Fruit fly (Drosophila melanogaster): Measurements from ENCODE around the gene gskt.

gskt gene

dm6 chr3R:31384108-31384507 lies 11.9 kb downstream of the gskt start (continued):
- TF ChIP-seq tx (GFP tag; optimal IDR thresholded peaks at IDR 0.05) (peak; percentile 97), CG1529 (GFP tag; optimal IDR thresholded peaks at IDR 0.05) (peak; percentile 91), jing (GFP tag; optimal IDR thresholded peaks at IDR 0.05) (peak; percentile 96), MTF-1 (GFP tag; optimal IDR thresholded peaks at IDR 0.05; ENCODE audit: borderline replicate concordance) (peak; percentile 73), Dip3 (GFP tag; optimal IDR thresholded peaks at IDR 0.05) (peak; percentile 97), CG15479 (GFP tag; optimal IDR thresholded peaks at IDR 0.05) (no peak), Xrp1 (GFP tag; IDR thresholded peaks at IDR 0.05) (peak; percentile 98), sisA (GFP tag; IDR thresholded peaks at IDR 0.05) (peak; percentile 97), Hr39 (optimal IDR thresholded peaks at IDR 0.05) (no peak), lola (GFP tag; optimal IDR thresholded peaks at IDR 0.05) (peak in 1 of 3 experiments; percentile 91), CG9817 (tag; optimal IDR thresholded peaks at IDR 0.05) (peak; percentile 98), dati (GFP tag; IDR thresholded peaks at IDR 0.05) (peak; percentile 91), Camta (GFP tag; optimal IDR thresholded peaks at IDR 0.05) (peak; percentile 94), CG11085 (GFP tag; IDR thresholded peaks at IDR 0.05) (peak; percentile 96), CG13287 (GFP tag; IDR thresholded peaks at IDR 0.05; ENCODE audit: partially characterized antibody) (peak; percentile 24; the same call in 1 of the 2 replicates), ap (GFP tag; IDR thresholded peaks at IDR 0.05) (peak; percentile 93), sd (tag; optimal IDR thresholded peaks at IDR 0.05) (peak; percentile 91), lilli (GFP tag; optimal IDR thresholded peaks at IDR 0.05) (peak; percentile 99), CG12155 (GFP tag; optimal IDR thresholded peaks at IDR 0.05) (peak; percentile 97), CG12219 (GFP tag; optimal IDR thresholded peaks at IDR 0.05) (peak; percentile 95), TFAM (GFP tag; optimal IDR thresholded peaks at IDR 0.05) (peak; percentile 59), CG6254 (GFP tag; optimal IDR thresholded peaks at IDR 0.05) (peak; percentile 86), CG10366 (GFP tag; IDR thresholded peaks at IDR 0.05) (peak; percentile 97), zfh2 (GFP tag; optimal IDR thresholded peaks at IDR 0.05) (peak; percentile 99), ranshi (GFP tag; IDR thresholded peaks at IDR 0.05) (peak; percentile 97), CG7357 (GFP tag; IDR thresholded peaks at IDR 0.05) (peak; percentile 95), CG4404 (GFP tag; IDR thresholded peaks at IDR 0.05) (peak; percentile 95), CG14965 (GFP tag; optimal IDR thresholded peaks at IDR 0.05; ENCODE audit: borderline replicate concordance) (peak; percentile 68), nom (GFP tag; optimal IDR thresholded peaks at IDR 0.05) (no peak), CG9215 (GFP tag; IDR thresholded peaks at IDR 0.05) (peak; percentile 96), ato (GFP tag; IDR thresholded peaks at IDR 0.05; ENCODE audit: partially characterized antibody) (no peak), row (GFP tag; IDR thresholded peaks at IDR 0.05) (peak; percentile 98), CG18011 (GFP tag; optimal IDR thresholded peaks at IDR 0.05) (peak; percentile 89), Rx (GFP tag; IDR thresholded peaks at IDR 0.05) (peak; percentile 96), D19B (GFP tag; optimal IDR thresholded peaks at IDR 0.05) (peak; percentile 92), pnt (GFP tag; optimal IDR thresholded peaks at IDR 0.05) (peak; percentile 98), CG13296 (GFP tag; optimal IDR thresholded peaks at IDR 0.05) (peak; percentile 94), CG12744 (GFP tag; optimal IDR thresholded peaks at IDR 0.05) (peak; percentile 97), CG4820 (GFP tag; optimal IDR thresholded peaks at IDR 0.05) (peak; percentile 93), Jarid2 (GFP tag; optimal IDR thresholded peaks at IDR 0.05) (peak; percentile 85), Tbp (GFP tag; optimal IDR thresholded peaks at IDR 0.05) (no peak), lab (GFP tag; optimal IDR thresholded peaks at IDR 0.05) (peak; percentile 98), CG9437 (GFP tag; optimal IDR thresholded peaks at IDR 0.05) (peak; percentile 86), CG3726 (GFP tag; IDR thresholded peaks at IDR 0.05) (peak; percentile 97), bsh (GFP tag; optimal IDR thresholded peaks at IDR 0.05) (peak; percentile 95 to 97), CG14050 (GFP tag; IDR thresholded peaks at IDR 0.05) (peak; percentile 95), p53 (GFP tag; optimal IDR thresholded peaks at IDR 0.05) (peak; percentile 94), ro (GFP tag; IDR thresholded peaks at IDR 0.05) (peak; percentile 84), Bgb (GFP tag; IDR thresholded peaks at IDR 0.05; ENCODE audit: partially characterized antibody) (no peak), klu (GFP tag; IDR thresholded peaks at IDR 0.05) (peak; percentile 95), Vsx1 (GFP tag; optimal IDR thresholded peaks at IDR 0.05) (peak; percentile 94)
